Worm (Caenorhabditis elegans) whole organism, early embryonic: Measurements from ENCODE around the gene C16C8.21.

ENCODE experiments used
- ama-1 ChIP-seq: fragments of 150-350 bp; optimal IDR thresholded peaks from 2 replicates; lab custom pipeline; 2014
- hnd-1 ChIP-seq: sonication (generic microtip); optimal IDR thresholded peaks from 2 replicates; lab custom pipeline; 2016; ENCODE audit warnings: missing genetic modification characterization, missing compliant biosample characterization
- tra-4 ChIP-seq: sonication (generic microtip); optimal IDR thresholded peaks from 2 replicates; lab custom pipeline; 2017; ENCODE audit warnings: missing genetic modification characterization, missing compliant biosample characterization

- TF ChIP-seq ama-1 (no peak), hnd-1 (tag; lab: Kevin White, UChicago) (no peak), tra-4 (tag; lab: Kevin White, UChicago) (no peak)
These were observed 24.8 kb downstream of the C16C8.21 start, which contains the start of gene Y49F6B.6 for ce11 chrII:3472817-3473216.
